Fruit fly (Drosophila melanogaster) whole organism: Measurements from ENCODE around the gene twin.

Experiments
- CG8478 ChIP-seq: fragments of >200 bp; optimal IDR thresholded peaks from 2 replicates; lab custom pipeline; 2018; ENCODE audit warnings: inconsistent platforms
- EcR ChIP-seq, 2 experiments: fragments of >200 bp; optimal IDR thresholded peaks; 2 replicates each; lab custom pipeline; 2017; ENCODE audit warnings: missing biosample characterization in 2 of 2, missing genetic modification characterization in 2 of 2, missing genetic modification reagents in 2 of 2
- pan ChIP-seq: fragments of >200 bp; optimal IDR thresholded peaks from 2 replicates; lab custom pipeline; 2017
- usp ChIP-seq: fragments of >200 bp; optimal IDR thresholded peaks from 2 replicates; lab custom pipeline; 2017; ENCODE audit warnings: missing biosample characterization, missing genetic modification characterization, mixed read lengths

DNA sequence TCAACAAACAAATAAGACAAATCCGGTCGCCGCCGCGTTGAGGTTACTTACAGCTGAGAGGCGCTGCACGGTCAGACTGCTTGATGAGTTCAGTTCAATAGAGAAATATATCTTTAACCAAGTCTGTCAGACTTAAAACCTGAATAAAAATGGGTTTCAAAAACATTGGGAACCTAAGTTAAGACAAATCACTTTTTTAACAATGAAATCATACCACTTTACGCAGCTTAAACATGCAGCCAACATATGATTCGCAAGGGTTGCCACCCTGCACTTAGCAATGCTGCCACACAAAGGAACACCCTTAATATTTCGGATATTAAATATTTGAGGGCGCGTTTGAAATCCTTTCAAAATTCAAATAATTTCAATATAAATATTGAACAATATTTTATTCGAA lies 33.1 kb downstream of the twin start, which contains the start of gene CG5515:
- no peak for TF ChIP-seq pan (lab: Kevin White, UChicago)
- TF ChIP-seq usp (GFP tag; lab: Kevin White, UChicago): no peak
- no peak for TF ChIP-seq EcR (GFP tag; optimal IDR thresholded peaks at IDR 0.05; lab: Kevin White, UChicago)
- TF ChIP-seq CG8478 (lab: Kevin White, UChicago): no peak
